Worm (Caenorhabditis elegans) whole organism, L2 larva: Measurements from ENCODE around the gene clec-255.

Experiments used
- C34F6.9 ChIP-seq: fragments of 150-350 bp; optimal IDR thresholded peaks from 2 replicates; lab custom pipeline; 2014; ENCODE audit warnings: missing biosample characterization, missing genetic modification characterization
- R02D3.7 ChIP-seq: fragments of 150-350 bp; optimal IDR thresholded peaks from 2 replicates; lab custom pipeline; 2014; ENCODE audit warnings: missing biosample characterization, missing genetic modification characterization
- aly-2 ChIP-seq: fragments of 150-350 bp; optimal IDR thresholded peaks from 2 replicates; lab custom pipeline; 2014; ENCODE audit warnings: missing biosample characterization, missing genetic modification characterization
- nhr-10 ChIP-seq: sonication (generic microtip); optimal IDR thresholded peaks from 2 replicates; lab custom pipeline; 2017; ENCODE audit warnings: missing biosample characterization, missing genetic modification characterization
- nhr-12 ChIP-seq: fragments of 150-350 bp; optimal IDR thresholded peaks from 2 replicates; lab custom pipeline; 2014; ENCODE audit warnings: missing biosample characterization, missing genetic modification characterization
- nhr-21 ChIP-seq: fragments of 150-350 bp; optimal IDR thresholded peaks from 2 replicates; lab custom pipeline; 2014; ENCODE audit warnings: missing biosample characterization, missing genetic modification characterization
- snpc-4 ChIP-seq: fragments of 150-350 bp; optimal IDR thresholded peaks from 2 replicates; lab custom pipeline; 2014; ENCODE audit warnings: missing biosample characterization, missing genetic modification characterization
- ztf-1 ChIP-seq: fragments of 200-800 bp; sonication (Bioruptor generic); conservative IDR thresholded peaks from 2 replicates; pipeline ENCODE4 v1.3.6; 2022; ENCODE audit warnings: missing genetic modification characterization, missing compliant biosample characterization

- TF ChIP-seq nhr-21 (no peak), R02D3.7 (no peak), aly-2 (tag; lab: Kevin White, UChicago) (no peak), ztf-1 (no peak), nhr-12 (tag; lab: Kevin White, UChicago) (no peak), nhr-10 (no peak), C34F6.9 (tag; lab: Kevin White, UChicago) (no peak), snpc-4 (no peak)
These were observed 31.6 kb upstream of the clec-255 start, which contains the start of gene C54E10.11 for ce11 chrV:18802077-18802476.
